Worm (Caenorhabditis elegans) whole organism, young adult: ENCODE data around the gene F45E12.6.
A peak's percentile ranks its signal among the peaks of the same experiment; 100 is the strongest.

Source experiments
- B0019.2 ChIP-seq: fragments of 200-800 bp; sonication (Bioruptor generic); conservative IDR thresholded peaks from 2 replicates; pipeline ENCODE4 v1.3.6; 2022; ENCODE audit warnings: missing genetic modification reagents, missing genetic modification characterization, missing compliant biosample characterization
- B0035.1 ChIP-seq: sonication (generic microtip); optimal IDR thresholded peaks from 2 replicates; lab custom pipeline; 2016; ENCODE audit warnings: missing genetic modification characterization, mild to moderate bottlenecking, missing compliant biosample characterization, missing genotype, missing genetic modification reagents
- C06A6.2 ChIP-seq: fragments of 200-800 bp; sonication (Bioruptor generic); conservative IDR thresholded peaks from 2 replicates; pipeline ENCODE4 v1.3.6; 2022; ENCODE audit warnings: missing genetic modification characterization, missing compliant biosample characterization
- C17E4.6 ChIP-seq: fragments of 200-800 bp; sonication (Bioruptor generic); IDR thresholded peaks from 2 replicates; pipeline ENCODE4 v1.3.6; 2022; ENCODE audit warnings: missing genetic modification reagents, missing genetic modification characterization, missing compliant biosample characterization
- F22D6.2 ChIP-seq: sonication (generic microtip); optimal IDR thresholded peaks from 2 replicates; lab custom pipeline; 2016; ENCODE audit warnings: mild to moderate bottlenecking, missing genetic modification characterization, missing compliant biosample characterization
- F23B12.7 ChIP-seq: sonication (generic microtip); optimal IDR thresholded peaks from 2 replicates; lab custom pipeline; 2017; ENCODE audit warnings: missing genetic modification characterization, mild to moderate bottlenecking, missing compliant biosample characterization, antibody characterized with exemption, moderate library complexity; ENCODE audit not compliant: insufficient read depth
- F37B4.10 ChIP-seq: fragments of 200-800 bp; sonication (Bioruptor generic); IDR thresholded peaks from 2 replicates; pipeline ENCODE4 v1.3.6; 2022; ENCODE audit warnings: missing genetic modification characterization, missing compliant biosample characterization
- F57C9.4 ChIP-seq: sonication (generic microtip); optimal IDR thresholded peaks from 2 replicates; lab custom pipeline; 2017; ENCODE audit warnings: mild to moderate bottlenecking, missing genetic modification characterization, missing compliant biosample characterization
- T26A5.8 ChIP-seq: sonication (generic microtip); optimal IDR thresholded peaks from 2 replicates; lab custom pipeline; 2016; ENCODE audit warnings: missing genetic modification characterization, missing compliant biosample characterization
- Y53F4B.3 ChIP-seq: fragments of 200-800 bp; sonication (Bioruptor generic); IDR thresholded peaks from 2 replicates; pipeline ENCODE4 v1.3.6; 2022; ENCODE audit warnings: missing genetic modification reagents, missing genetic modification characterization, missing compliant biosample characterization
- Y56A3A.18 ChIP-seq: fragments of 200-800 bp; sonication (Bioruptor generic); IDR thresholded peaks from 2 replicates; pipeline ENCODE4 v1.3.6; 2022; ENCODE audit warnings: missing genetic modification reagents, missing genetic modification characterization, missing compliant biosample characterization
- Y95B8A.8 ChIP-seq: fragments of 200-800 bp; sonication (Bioruptor generic); IDR thresholded peaks from 2 replicates; pipeline ENCODE4 v1.3.6; 2022; ENCODE audit warnings: missing genetic modification reagents, missing genetic modification characterization, missing compliant biosample characterization
- ZK185.1 ChIP-seq: sonication (generic microtip); optimal IDR thresholded peaks from 2 replicates; lab custom pipeline; 2016; ENCODE audit warnings: mild to moderate bottlenecking, missing genetic modification characterization, missing compliant biosample characterization; ENCODE audit not compliant: poor library complexity, severe bottlenecking
- attf-3 ChIP-seq: fragments of 200-800 bp; sonication (Bioruptor generic); conservative IDR thresholded peaks from 2 replicates; pipeline ENCODE4 v1.3.6; 2022; ENCODE audit warnings: missing genetic modification reagents, missing genetic modification characterization, missing compliant biosample characterization
- ccch-3 ChIP-seq: fragments of 200-800 bp; sonication (Bioruptor generic); optimal IDR thresholded peaks from 2 replicates; lab custom pipeline; 2018; ENCODE audit warnings: mild to moderate bottlenecking, missing genetic modification characterization, missing compliant biosample characterization
- cebp-1 ChIP-seq, 2 experiments: fragments of 200-800 bp in 1 of 2; sonication (Bioruptor generic) in 1 of 2; sonication (generic microtip) in 1 of 2; IDR thresholded peaks in 1 of 2; optimal IDR thresholded peaks in 1 of 2; 2 replicates each; pipeline versions ENCODE4 v1.3.6 to Lab custom; 2017 to 2022; ENCODE audit warnings: missing compliant biosample characterization in 2 of 2, missing genetic modification characterization in 2 of 2, mild to moderate bottlenecking in 1 of 2, missing genetic modification reagents in 1 of 2, moderate library complexity in 1 of 2
- ceh-79 ChIP-seq: sonication (generic microtip); optimal IDR thresholded peaks from 2 replicates; lab custom pipeline; 2017; ENCODE audit warnings: mild to moderate bottlenecking, missing genetic modification characterization, missing compliant biosample characterization
- dpl-1 ChIP-seq: fragments of 150-350 bp; optimal IDR thresholded peaks from 2 replicates; lab custom pipeline; 2014; ENCODE audit warnings: missing biosample characterization, missing genetic modification reagents, missing genetic modification characterization
- ekl-4 ChIP-seq: fragments of 200-800 bp; sonication (Bioruptor generic); IDR thresholded peaks from 2 replicates; pipeline ENCODE4 v1.3.6; 2022; ENCODE audit warnings: missing genetic modification reagents, missing genetic modification characterization, missing compliant biosample characterization
- ets-4 ChIP-seq: fragments of 200-800 bp; sonication (Bioruptor generic); optimal IDR thresholded peaks from 2 replicates; lab custom pipeline; 2018; ENCODE audit warnings: mild to moderate bottlenecking, missing genetic modification characterization, missing compliant biosample characterization
- him-1 ChIP-seq: sonication (generic microtip); optimal IDR thresholded peaks from 2 replicates; lab custom pipeline; 2016; ENCODE audit warnings: missing genotype, missing genetic modification reagents, missing genetic modification characterization, missing compliant biosample characterization
- hrde-1 ChIP-seq: sonication (generic microtip); optimal IDR thresholded peaks from 2 replicates; lab custom pipeline; 2016; ENCODE audit warnings: missing genetic modification characterization, mild to moderate bottlenecking, missing compliant biosample characterization, moderate library complexity, missing genotype, missing genetic modification reagents, borderline replicate concordance
- lin-26 ChIP-seq: fragments of 200-800 bp; sonication (Bioruptor generic); IDR thresholded peaks from 2 replicates; pipeline ENCODE4 v1.3.6; 2022; ENCODE audit warnings: missing genetic modification reagents, missing genetic modification characterization, missing compliant biosample characterization
- lin-35 ChIP-seq, 3 experiments: fragments of 150-350 bp in 2 of 3; sonication (generic microtip) in 1 of 3; optimal IDR thresholded peaks; 2 replicates each; lab custom pipeline; 2014 to 2018; ENCODE audit warnings: missing biosample characterization in 3 of 3, missing genetic modification characterization in 3 of 3, missing genetic modification reagents in 3 of 3
- lin-40 ChIP-seq: sonication (generic microtip); optimal IDR thresholded peaks from 2 replicates; lab custom pipeline; 2016; ENCODE audit warnings: missing genetic modification characterization, mild to moderate bottlenecking, missing compliant biosample characterization, missing genotype, missing genetic modification reagents
- lir-1 ChIP-seq: fragments of 200-800 bp; sonication (Bioruptor generic); conservative IDR thresholded peaks from 2 replicates; pipeline ENCODE4 v1.3.6; 2022; ENCODE audit warnings: missing genetic modification reagents, missing genetic modification characterization, missing compliant biosample characterization
- madf-6 ChIP-seq: fragments of 200-800 bp; sonication (Bioruptor generic); IDR thresholded peaks from 2 replicates; pipeline ENCODE4 v1.3.6; 2022; ENCODE audit warnings: missing genetic modification reagents, missing genetic modification characterization, missing compliant biosample characterization
- mcd-1 ChIP-seq: fragments of 200-800 bp; sonication (Bioruptor generic); IDR thresholded peaks from 2 replicates; pipeline ENCODE4 v1.3.6; 2022; ENCODE audit warnings: missing genetic modification reagents, missing genetic modification characterization, missing compliant biosample characterization
- mes-4 ChIP-seq: sonication (generic microtip); optimal IDR thresholded peaks from 2 replicates; lab custom pipeline; 2016; ENCODE audit warnings: missing genotype, missing genetic modification characterization, missing compliant biosample characterization
- mxl-1 ChIP-seq: sonication (generic microtip); optimal IDR thresholded peaks from 2 replicates; lab custom pipeline; 2016; ENCODE audit warnings: missing genetic modification characterization, missing compliant biosample characterization
- nfyb-1 ChIP-seq: fragments of 200-800 bp; sonication (Bioruptor generic); IDR thresholded peaks from 2 replicates; pipeline ENCODE4 v1.3.6; 2022; ENCODE audit warnings: missing genetic modification reagents, missing genetic modification characterization, missing compliant biosample characterization
- nhr-120 ChIP-seq: fragments of 200-800 bp; sonication (Bioruptor generic); IDR thresholded peaks from 2 replicates; pipeline ENCODE4 v1.3.6; 2022; ENCODE audit warnings: missing genetic modification characterization, missing compliant biosample characterization
- nhr-179 ChIP-seq: sonication (generic microtip); optimal IDR thresholded peaks from 2 replicates; lab custom pipeline; 2016; ENCODE audit warnings: mild to moderate bottlenecking, missing genetic modification characterization, missing compliant biosample characterization
- nhr-90 ChIP-seq: sonication (generic microtip); optimal IDR thresholded peaks from 2 replicates; lab custom pipeline; 2016; ENCODE audit warnings: missing genotype, mild to moderate bottlenecking, missing genetic modification characterization, missing compliant biosample characterization
- rcor-1 ChIP-seq: fragments of 200-800 bp; sonication (Bioruptor generic); IDR thresholded peaks from 2 replicates; pipeline ENCODE4 v1.3.6; 2022; ENCODE audit warnings: missing genetic modification reagents, missing genetic modification characterization, missing compliant biosample characterization
- repo-1 ChIP-seq: sonication (generic microtip); optimal IDR thresholded peaks from 2 replicates; lab custom pipeline; 2017; ENCODE audit warnings: mild to moderate bottlenecking, missing genetic modification characterization, missing compliant biosample characterization
- snpc-4 ChIP-seq, 5 experiments: fragments of 150-350 bp in 1 of 5; sonication (generic microtip) in 4 of 5; optimal IDR thresholded peaks; 2 replicates each; lab custom pipeline; 2014 to 2018; ENCODE audit warnings: missing genetic modification characterization in 5 of 5, missing biosample characterization in 3 of 5, antibody characterized with exemption in 2 of 5, mild to moderate bottlenecking in 2 of 5, missing compliant biosample characterization in 2 of 5, missing genotype in 2 of 5, moderate library complexity in 2 of 5, missing genetic modification reagents in 1 of 5
- sptf-2 ChIP-seq: fragments of 200-800 bp; sonication (Bioruptor generic); optimal IDR thresholded peaks from 2 replicates; lab custom pipeline; 2018; ENCODE audit warnings: mild to moderate bottlenecking, missing genetic modification characterization, missing compliant biosample characterization
- tbp1 ChIP-seq: fragments of 200-800 bp; sonication (Bioruptor generic); optimal IDR thresholded peaks from 2 replicates; lab custom pipeline; 2018; ENCODE audit warnings: mild to moderate bottlenecking, missing genetic modification characterization, missing compliant biosample characterization
- tlf-1 ChIP-seq: fragments of 200-800 bp; sonication (Bioruptor generic); optimal IDR thresholded peaks from 2 replicates; lab custom pipeline; 2018; ENCODE audit warnings: mild to moderate bottlenecking, missing genetic modification characterization, missing compliant biosample characterization
- unc-130 ChIP-seq: sonication (generic microtip); optimal IDR thresholded peaks from 2 replicates; lab custom pipeline; 2016; ENCODE audit warnings: missing genetic modification reagents, missing genetic modification characterization, missing compliant biosample characterization
- unc-62 ChIP-seq: fragments of 150-350 bp; optimal IDR thresholded peaks from 2 replicates; lab custom pipeline; 2014; ENCODE audit warnings: missing biosample characterization, missing genetic modification reagents, missing genetic modification characterization
- xnd-1 ChIP-seq: sonication (generic microtip); optimal IDR thresholded peaks from 2 replicates; lab custom pipeline; 2016; ENCODE audit warnings: missing genotype, missing genetic modification reagents, missing genetic modification characterization, missing compliant biosample characterization
- zfh-2 ChIP-seq: fragments of 200-800 bp; sonication (Bioruptor generic); conservative IDR thresholded peaks from 2 replicates; pipeline ENCODE4 v1.3.6; 2022; ENCODE audit warnings: missing genetic modification reagents, missing genetic modification characterization, missing compliant biosample characterization
- ztf-18 ChIP-seq: sonication (generic microtip); optimal IDR thresholded peaks from 2 replicates; lab custom pipeline; 2016; ENCODE audit warnings: missing genotype, mild to moderate bottlenecking, missing genetic modification characterization, missing compliant biosample characterization

Gene F45E12.6

ce11 chrII:7323925-7324324 is 9.9 kb upstream of the F45E12.6 start, which contains the start of gene F21D12.3 (continued):
- TF ChIP-seq mcd-1 (GFP tag; lab: Robert Waterston, UW) = no peak

ce11 chrII:7323317-7323716 is 9.3 kb upstream of the F45E12.6 start:
- TF ChIP-seq nfyb-1 (GFP tag; lab: Robert Waterston, UW) (peak; percentile 55; the same call in 1 of the 2 replicates), F37B4.10 (GFP tag; lab: Robert Waterston, UW) (no peak), rcor-1 (0 out of 2 replicates have a peak, but pooled peaks have one; percentile 18), F22D6.2 (no peak), lin-35 (GFP tag; optimal IDR thresholded peaks at IDR 0.05; lab: Kevin White, UChicago) (peak in 1 of 3 experiments; percentile 41), mes-4 (tag; lab: Kevin White, UChicago) (no peak), Y56A3A.18 (GFP tag; lab: Robert Waterston, UW) (no peak)

ce11 chrII:7319471-7319870 is 5.5 kb upstream of the F45E12.6 start:
- TF ChIP-seq nhr-90 (tag; lab: Kevin White, UChicago) (no peak), hrde-1 (tag; lab: Kevin White, UChicago) (no peak), lir-1 (no peak), ets-4 (GFP tag; lab: Kevin White, UChicago) (no peak), ztf-18 (tag; lab: Kevin White, UChicago) (no peak), mxl-1 (tag; lab: Kevin White, UChicago) (no peak), nhr-179 (tag; lab: Kevin White, UChicago) (no peak), B0035.1 (tag; lab: Kevin White, UChicago) (peak; percentile 18), zfh-2 (GFP tag; lab: Robert Waterston, UW) (no peak), tbp1 (GFP tag; lab: Kevin White, UChicago) (no peak), cebp-1 (GFP tag; IDR thresholded peaks at IDR 0.05; lab: Robert Waterston, UW) (peak; percentile 48; the same call in 1 of the 2 replicates), cebp-1 (tag; optimal IDR thresholded peaks at IDR 0.05; lab: Kevin White, UChicago) (peak; percentile 73), nhr-120 (GFP tag; lab: Robert Waterston, UW) (no peak), unc-130 (GFP tag; lab: Kevin White, UChicago) (no peak), sptf-2 (GFP tag; lab: Kevin White, UChicago) (no peak), lin-26 (GFP tag; lab: Robert Waterston, UW) (no peak), Y95B8A.8 (GFP tag; lab: Robert Waterston, UW) (no peak), F23B12.7 (tag; lab: Kevin White, UChicago) (no peak), lin-40 (tag; lab: Kevin White, UChicago) (no peak), Y53F4B.3 (no peak), xnd-1 (no peak), ccch-3 (GFP tag; lab: Kevin White, UChicago) (no peak), him-1 (no peak), F57C9.4 (tag; lab: Kevin White, UChicago) (peak; percentile 19), dpl-1 (GFP tag; lab: Kevin White, UChicago) (no peak), ekl-4 (GFP tag; lab: Robert Waterston, UW) (no peak), snpc-4 (GFP tag; optimal IDR thresholded peaks at IDR 0.05; lab: Kevin White, UChicago) (no peak), snpc-4 (tag; optimal IDR thresholded peaks at IDR 0.05; lab: Kevin White, UChicago) (no peak), ZK185.1 (no peak), repo-1 (tag; lab: Kevin White, UChicago) (peak; percentile 67), C17E4.6 (no peak), T26A5.8 (tag; lab: Kevin White, UChicago) (no peak), B0019.2 (GFP tag; lab: Robert Waterston, UW) (no peak), attf-3 (no peak), unc-62 (GFP tag; lab: Kevin White, UChicago) (no peak), C06A6.2 (GFP tag; lab: Robert Waterston, UW) (no peak), madf-6 (GFP tag; lab: Robert Waterston, UW) (no peak), ceh-79 (tag; lab: Kevin White, UChicago) (no peak), tlf-1 (no peak)
